Worm (Caenorhabditis elegans) whole organism, midembryonic: ENCODE data around the gene srx-18.

Experiments used
- T22C8.4 ChIP-seq: fragments of 200-800 bp; sonication (Bioruptor generic); IDR thresholded peaks from 2 replicates; pipeline ENCODE4 v1.3.6; 2022; ENCODE audit warnings: missing genetic modification characterization, missing compliant biosample characterization
- cog-1 ChIP-seq: sonication (generic microtip); optimal IDR thresholded peaks from 2 replicates; lab custom pipeline; 2016; ENCODE audit warnings: missing genetic modification characterization, missing compliant biosample characterization
- flt-1 ChIP-seq: fragments of 200-800 bp; sonication (Bioruptor generic); IDR thresholded peaks from 2 replicates; pipeline ENCODE4 v1.3.6; 2022; ENCODE audit warnings: missing genetic modification characterization, missing compliant biosample characterization
- med-1 ChIP-seq: sonication (generic microtip); optimal IDR thresholded peaks from 2 replicates; lab custom pipeline; 2017; ENCODE audit warnings: missing genetic modification characterization, mild to moderate bottlenecking, missing compliant biosample characterization, antibody characterized with exemption, missing genetic modification reagents; ENCODE audit not compliant: insufficient read depth
- ref-1 ChIP-seq: fragments of 200-800 bp; sonication (Bioruptor generic); conservative IDR thresholded peaks from 2 replicates; pipeline ENCODE4 v1.3.6; 2022; ENCODE audit warnings: missing genetic modification reagents, missing genetic modification characterization, missing compliant biosample characterization
- tab-1 ChIP-seq: fragments of 200-800 bp; sonication (Bioruptor generic); IDR thresholded peaks from 2 replicates; pipeline ENCODE4 v1.3.6; 2022; ENCODE audit warnings: missing genetic modification characterization, missing compliant biosample characterization
- ztf-23 ChIP-seq: fragments of 200-800 bp; sonication (Bioruptor generic); IDR thresholded peaks from 2 replicates; pipeline ENCODE4 v1.3.6; 2022; ENCODE audit warnings: missing genetic modification reagents, missing genetic modification characterization, missing compliant biosample characterization
- ztf-29 ChIP-seq: fragments of 200-800 bp; sonication (Bioruptor generic); IDR thresholded peaks from 2 replicates; pipeline ENCODE4 v1.3.6; 2022; ENCODE audit warnings: missing genetic modification reagents, missing genetic modification characterization, missing compliant biosample characterization

ce11 chrV:17812127-17812526, 13.4 kb upstream of the srx-18 start:
- TF ChIP-seq cog-1 (tag; lab: Kevin White, UChicago) (no peak), flt-1 (GFP tag; lab: Robert Waterston, UW) (no peak), ztf-23 (GFP tag; lab: Robert Waterston, UW) (no peak), ref-1 (GFP tag; lab: Robert Waterston, UW) (no peak), med-1 (GFP tag; lab: Kevin White, UChicago) (no peak), tab-1 (GFP tag; lab: Robert Waterston, UW) (no peak), ztf-29 (no peak), T22C8.4 (GFP tag; lab: Robert Waterston, UW) (no peak)
